Worm (Caenorhabditis elegans) whole organism, young adult: Measurements from ENCODE around the gene F21G4.6.

ENCODE experiments used
- C06A6.2 ChIP-seq: fragments of 200-800 bp; sonication (Bioruptor generic); conservative IDR thresholded peaks from 2 replicates; pipeline ENCODE4 v1.3.6; 2022; ENCODE audit warnings: missing genetic modification characterization, missing compliant biosample characterization
- K11D2.4 ChIP-seq: fragments of 200-800 bp; sonication (Bioruptor generic); IDR thresholded peaks from 2 replicates; pipeline ENCODE4 v1.3.6; 2022; ENCODE audit warnings: missing genetic modification reagents, missing genetic modification characterization, missing compliant biosample characterization
- ama-1 ChIP-seq, 3 experiments: fragments of 150-350 bp in 1 of 3; sonication (generic microtip) in 2 of 3; optimal IDR thresholded peaks; 2 replicates each; lab custom pipeline; 2014 to 2018; ENCODE audit warnings: missing biosample characterization in 2 of 3, missing genetic modification characterization in 2 of 3, missing genetic modification reagents in 2 of 3
- cebp-2 ChIP-seq: fragments of 200-800 bp; sonication (Bioruptor generic); IDR thresholded peaks from 2 replicates; pipeline ENCODE4 v1.3.6; 2022; ENCODE audit warnings: missing genetic modification characterization, missing compliant biosample characterization
- lin-54 ChIP-seq: fragments of 200-800 bp; sonication (Bioruptor generic); optimal IDR thresholded peaks from 2 replicates; lab custom pipeline; 2018; ENCODE audit warnings: mild to moderate bottlenecking, missing genetic modification characterization, missing compliant biosample characterization
- pbrm-1 ChIP-seq: fragments of 200-800 bp; sonication (Bioruptor generic); IDR thresholded peaks from 2 replicates; pipeline ENCODE4 v1.3.6; 2022; ENCODE audit warnings: missing genetic modification reagents, missing genetic modification characterization, missing compliant biosample characterization
- pha-4 ChIP-seq: fragments of 150-350 bp; sonication (generic microtip); optimal IDR thresholded peaks from 2 replicates; lab custom pipeline; 2014; ENCODE audit warnings: missing biosample characterization, missing genetic modification reagents, missing genetic modification characterization
- rcor-1 ChIP-seq: fragments of 200-800 bp; sonication (Bioruptor generic); IDR thresholded peaks from 2 replicates; pipeline ENCODE4 v1.3.6; 2022; ENCODE audit warnings: missing genetic modification reagents, missing genetic modification characterization, missing compliant biosample characterization
- unc-130 ChIP-seq: sonication (generic microtip); optimal IDR thresholded peaks from 2 replicates; lab custom pipeline; 2016; ENCODE audit warnings: missing genetic modification reagents, missing genetic modification characterization, missing compliant biosample characterization
- unc-62 ChIP-seq: fragments of 150-350 bp; optimal IDR thresholded peaks from 2 replicates; lab custom pipeline; 2014; ENCODE audit warnings: missing biosample characterization, missing genetic modification reagents, missing genetic modification characterization
- ztf-18 ChIP-seq: sonication (generic microtip); optimal IDR thresholded peaks from 2 replicates; lab custom pipeline; 2016; ENCODE audit warnings: missing genotype, mild to moderate bottlenecking, missing genetic modification characterization, missing compliant biosample characterization

DNA sequence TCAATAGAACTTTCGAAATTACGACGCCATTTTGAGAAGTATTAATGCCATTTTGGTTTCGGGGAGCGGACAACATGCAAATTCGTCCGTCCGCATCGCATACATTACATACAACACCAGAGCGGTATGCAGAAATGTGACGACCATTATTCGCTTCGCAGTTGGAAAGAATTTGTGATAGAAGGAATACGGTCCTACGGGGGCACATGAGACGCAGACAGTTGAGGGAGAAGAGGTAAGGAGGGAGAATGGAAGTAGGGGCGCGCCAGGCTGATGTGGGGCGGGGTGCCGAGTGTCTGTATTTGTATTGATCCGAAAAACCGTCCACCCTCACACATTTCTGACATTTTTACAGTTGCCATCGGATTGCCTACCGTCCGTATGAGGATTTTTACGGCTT, 24.1 kb upstream of the F21G4.6 start:
- no peak for TF ChIP-seq K11D2.4
- no peak for TF ChIP-seq ama-1 (optimal IDR thresholded peaks at IDR 0.05; lab: Kevin White, UChicago)
- TF ChIP-seq ama-1 (GFP tag; optimal IDR thresholded peaks at IDR 0.05; lab: Kevin White, UChicago): no peak
- TF ChIP-seq C06A6.2 (GFP tag; lab: Robert Waterston, UW): no peak
- no peak for TF ChIP-seq unc-62 (GFP tag; lab: Kevin White, UChicago)
- no peak for TF ChIP-seq rcor-1 (GFP tag; lab: Robert Waterston, UW)
- no peak for TF ChIP-seq lin-54 (GFP tag; lab: Kevin White, UChicago)
- no peak for TF ChIP-seq unc-130
- TF ChIP-seq pha-4: no peak
- TF ChIP-seq ztf-18 (tag; lab: Kevin White, UChicago): no peak
- TF ChIP-seq pbrm-1 (GFP tag; lab: Robert Waterston, UW): no peak
- TF ChIP-seq cebp-2 (GFP tag; lab: Robert Waterston, UW): no peak
